Fruit fly (Drosophila melanogaster): ENCODE data around the gene CG9427.

The CG9427 gene

DNA sequence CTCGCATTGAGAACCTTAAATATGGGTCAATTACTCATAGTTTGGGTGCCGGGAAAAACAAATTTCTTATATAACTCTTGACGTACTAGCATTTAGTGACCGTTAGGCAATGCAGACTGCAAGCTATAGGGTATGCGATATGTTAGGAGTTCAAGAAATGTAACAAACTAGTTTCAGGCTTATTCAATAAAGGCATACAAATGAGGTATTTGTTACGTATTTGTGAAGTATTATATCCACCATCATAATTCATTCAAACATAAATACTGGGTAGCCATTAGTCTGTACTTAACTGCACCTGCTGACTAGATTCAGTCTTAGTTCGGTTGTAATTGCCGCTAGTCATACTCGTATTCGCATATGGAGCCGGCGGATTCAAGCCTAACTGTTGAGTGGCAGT lies 18.5 kb downstream of the CG9427 start (continued):
- TF ChIP-seq sqz (GFP tag; optimal IDR thresholded peaks at IDR 0.05) (no peak), row (GFP tag; IDR thresholded peaks at IDR 0.05) (no peak), mam (GFP tag; optimal IDR thresholded peaks at IDR 0.05) (no peak), Aef1 (GFP tag; IDR thresholded peaks at IDR 0.05) (no peak), bbx (GFP tag; IDR thresholded peaks at IDR 0.05; ENCODE audit: partially characterized antibody) (peak; percentile 31; the same call in 1 of the 2 replicates), CG33213 (GFP tag; optimal IDR thresholded peaks at IDR 0.05) (no peak), CG18262 (tag; optimal IDR thresholded peaks at IDR 0.05) (no peak), ci (GFP tag; IDR thresholded peaks at IDR 0.05) (no peak), Optix (GFP tag; IDR thresholded peaks at IDR 0.05) (no peak), seq (GFP tag; IDR thresholded peaks at IDR 0.05) (no peak), onecut (GFP tag; IDR thresholded peaks at IDR 0.05) (no peak), Dref (GFP tag; IDR thresholded peaks at IDR 0.05) (no peak), tna (GFP tag; IDR thresholded peaks at IDR 0.05; ENCODE audit: partially characterized antibody) (peak; percentile 78), CG6813 (GFP tag; optimal IDR thresholded peaks at IDR 0.05) (no peak), vnd (GFP tag; IDR thresholded peaks at IDR 0.05; ENCODE audit: partially characterized antibody) (peak; percentile 50; the same call in 2 of the 3 replicates), az2 (GFP tag; optimal IDR thresholded peaks at IDR 0.05) (no peak), Usf (GFP tag; optimal IDR thresholded peaks at IDR 0.05) (no peak), maf-S (GFP tag; optimal IDR thresholded peaks at IDR 0.05) (no peak), ewg (GFP tag; optimal IDR thresholded peaks at IDR 0.05) (no peak), Dbx (GFP tag; IDR thresholded peaks at IDR 0.05) (no peak), TFAM (GFP tag; optimal IDR thresholded peaks at IDR 0.05) (no peak), CG15011 (GFP tag; optimal IDR thresholded peaks at IDR 0.05) (no peak), Opbp (GFP tag; IDR thresholded peaks at IDR 0.05; ENCODE audit: partially characterized antibody) (no peak), CG7963 (GFP tag; IDR thresholded peaks at IDR 0.05; ENCODE audit: partially characterized antibody) (peak; percentile 58; the same call in 1 of the 3 replicates), CG10979 (tag; optimal IDR thresholded peaks at IDR 0.05) (no peak), CG16813 (GFP tag; IDR thresholded peaks at IDR 0.05; ENCODE audit: partially characterized antibody) (peak; percentile 60), chn (GFP tag; optimal IDR thresholded peaks at IDR 0.05) (no peak), org-1 (GFP tag; optimal IDR thresholded peaks at IDR 0.05) (no peak), CG4404 (GFP tag; IDR thresholded peaks at IDR 0.05) (no peak), Bgb (GFP tag; IDR thresholded peaks at IDR 0.05; ENCODE audit: partially characterized antibody) (peak; percentile 40; the same call in 1 of the 2 replicates), Drgx (GFP tag; IDR thresholded peaks at IDR 0.05) (0 out of 2 replicates have a peak, but pooled peaks have one; percentile 15), Dad (GFP tag; optimal IDR thresholded peaks at IDR 0.05) (no peak), Sox100B (GFP tag; optimal IDR thresholded peaks at IDR 0.05) (no peak), usp (GFP tag; optimal IDR thresholded peaks at IDR 0.05) (no peak), nerfin-2 (GFP tag; IDR thresholded peaks at IDR 0.05; ENCODE audit: partially characterized antibody) (peak; percentile 62), CG12391 (tag; optimal IDR thresholded peaks at IDR 0.05) (no peak), CG8388 (GFP tag; optimal IDR thresholded peaks at IDR 0.05) (no peak), CG5180 (GFP tag; optimal IDR thresholded peaks at IDR 0.05) (no peak), CG11456 (GFP tag; IDR thresholded peaks at IDR 0.05) (no peak), CG14860 (GFP tag; IDR thresholded peaks at IDR 0.05; ENCODE audit: partially characterized antibody) (peak; percentile 68; the same call in 2 of the 3 replicates), grn (GFP tag; optimal IDR thresholded peaks at IDR 0.05) (no peak), scrt (GFP tag; optimal IDR thresholded peaks at IDR 0.05) (no peak), Doc2 (GFP tag; IDR thresholded peaks at IDR 0.05) (no peak), insv (GFP tag; optimal IDR thresholded peaks at IDR 0.05) (no peak), CG4328 (GFP tag; optimal IDR thresholded peaks at IDR 0.05) (no peak)

Data from whole organism, embryonic.